Worm (Caenorhabditis elegans) whole organism, early embryonic: Measurements from ENCODE around the gene Y17G7B.17.

ENCODE experiments used
- B0310.2 ChIP-seq: sonication (generic microtip); optimal IDR thresholded peaks from 2 replicates; lab custom pipeline; 2016; ENCODE audit warnings: mild to moderate bottlenecking, missing genetic modification characterization, missing compliant biosample characterization
- F13C5.2 ChIP-seq: sonication (generic microtip); optimal IDR thresholded peaks from 2 replicates; lab custom pipeline; 2017; ENCODE audit warnings: mild to moderate bottlenecking, missing genetic modification characterization, inconsistent platforms, missing compliant biosample characterization
- aly-1 ChIP-seq: sonication (generic microtip); optimal IDR thresholded peaks from 2 replicates; lab custom pipeline; 2016; ENCODE audit warnings: missing genetic modification characterization, missing compliant biosample characterization
- ama-1 ChIP-seq: fragments of 150-350 bp; optimal IDR thresholded peaks from 2 replicates; lab custom pipeline; 2014
- ceh-13 ChIP-seq: fragments of 200-800 bp; sonication (Bioruptor generic); optimal IDR thresholded peaks from 2 replicates; lab custom pipeline; 2018; ENCODE audit warnings: mild to moderate bottlenecking, missing genetic modification characterization, missing compliant biosample characterization
- ceh-36 ChIP-seq: sonication (generic microtip); optimal IDR thresholded peaks from 2 replicates; lab custom pipeline; 2016; ENCODE audit warnings: missing genetic modification characterization, inconsistent platforms, missing compliant biosample characterization
- ets-7 ChIP-seq: sonication (generic microtip); optimal IDR thresholded peaks from 2 replicates; lab custom pipeline; 2016; ENCODE audit warnings: missing genotype, missing genetic modification characterization, missing compliant biosample characterization
- flt-1 ChIP-seq: fragments of 200-800 bp; sonication (Bioruptor generic); IDR thresholded peaks from 2 replicates; pipeline ENCODE4 v1.3.6; 2022; ENCODE audit warnings: missing genetic modification characterization, missing compliant biosample characterization
- hmbx-1 ChIP-seq: sonication (generic microtip); optimal IDR thresholded peaks from 2 replicates; lab custom pipeline; 2016; ENCODE audit warnings: mild to moderate bottlenecking, missing genetic modification characterization, missing compliant biosample characterization
- hmg-4 ChIP-seq: fragments of 200-800 bp; sonication (Bioruptor generic); optimal IDR thresholded peaks from 2 replicates; lab custom pipeline; 2018; ENCODE audit warnings: mild to moderate bottlenecking, missing genetic modification characterization, missing compliant biosample characterization
- hnd-1 ChIP-seq: sonication (generic microtip); optimal IDR thresholded peaks from 2 replicates; lab custom pipeline; 2016; ENCODE audit warnings: missing genetic modification characterization, missing compliant biosample characterization
- pes-1 ChIP-seq: fragments of 200-800 bp; sonication (Bioruptor generic); IDR thresholded peaks from 2 replicates; pipeline ENCODE4 v1.3.6; 2022; ENCODE audit warnings: missing genetic modification reagents, missing genetic modification characterization, missing compliant biosample characterization
- scrt-1 ChIP-seq: fragments of 200-800 bp; sonication (Bioruptor generic); IDR thresholded peaks from 2 replicates; pipeline ENCODE4 v1.3.6; 2022; ENCODE audit warnings: missing genetic modification characterization, missing compliant biosample characterization
- sea-1 ChIP-seq: fragments of 200-800 bp; sonication (Bioruptor generic); conservative IDR thresholded peaks from 2 replicates; pipeline ENCODE4 v1.3.6; 2022; ENCODE audit warnings: missing genetic modification characterization, missing compliant biosample characterization
- tbx-11 ChIP-seq: fragments of 200-800 bp; sonication (Bioruptor generic); IDR thresholded peaks from 2 replicates; pipeline ENCODE4 v1.3.6; 2022; ENCODE audit warnings: missing genetic modification characterization, missing compliant biosample characterization
- tbx-37 ChIP-seq: fragments of 200-800 bp; sonication (Bioruptor generic); conservative IDR thresholded peaks from 2 replicates; pipeline ENCODE4 v1.3.6; 2022; ENCODE audit warnings: missing genetic modification reagents, missing genetic modification characterization, missing compliant biosample characterization
- tra-4 ChIP-seq: sonication (generic microtip); optimal IDR thresholded peaks from 2 replicates; lab custom pipeline; 2017; ENCODE audit warnings: missing genetic modification characterization, missing compliant biosample characterization

The Y17G7B.17 gene

ce11 chrII:12052136-12052535 lies 47.7 kb downstream of the Y17G7B.17 start:
- TF ChIP-seq tbx-37 (GFP tag; lab: Robert Waterston, UW), result no peak
- TF ChIP-seq flt-1 (GFP tag; lab: Robert Waterston, UW), result no peak
- TF ChIP-seq scrt-1 (GFP tag; lab: Robert Waterston, UW), result no peak
- TF ChIP-seq ceh-13 (GFP tag; lab: Kevin White, UChicago), result no peak
- no peak for TF ChIP-seq B0310.2 (tag; lab: Kevin White, UChicago)
- TF ChIP-seq sea-1 (GFP tag; lab: Robert Waterston, UW), result no peak
- TF ChIP-seq hmg-4 (GFP tag; lab: Kevin White, UChicago), result no peak
- no peak for TF ChIP-seq pes-1 (GFP tag; lab: Robert Waterston, UW)
- TF ChIP-seq tbx-11 (GFP tag; lab: Robert Waterston, UW), result no peak
- no peak for TF ChIP-seq F13C5.2 (tag; lab: Kevin White, UChicago)
- no peak for TF ChIP-seq tra-4 (tag; lab: Kevin White, UChicago)
- TF ChIP-seq hnd-1, result no peak
- no peak for TF ChIP-seq ceh-36 (tag; lab: Kevin White, UChicago)
- no peak for TF ChIP-seq hmbx-1 (tag; lab: Kevin White, UChicago)
- no peak for TF ChIP-seq ama-1
- TF ChIP-seq aly-1 (tag; lab: Kevin White, UChicago), result no peak
- TF ChIP-seq ets-7 (tag; lab: Kevin White, UChicago), result no peak

- TF ChIP-seq hmbx-1 (tag; lab: Kevin White, UChicago) (no peak), aly-1 (tag; lab: Kevin White, UChicago) (no peak), scrt-1 (GFP tag; lab: Robert Waterston, UW) (no peak), sea-1 (GFP tag; lab: Robert Waterston, UW) (no peak)
These were observed 48.2 kb downstream of the Y17G7B.17 start for ce11 chrII:12051601-12052000.

ce11 chrII:12050607-12051006 lies 49.2 kb downstream of the Y17G7B.17 start:
- TF ChIP-seq ceh-36 (tag; lab: Kevin White, UChicago) (no peak), hmg-4 (GFP tag; lab: Kevin White, UChicago) (no peak), pes-1 (GFP tag; lab: Robert Waterston, UW) (no peak), sea-1 (GFP tag; lab: Robert Waterston, UW) (no peak), aly-1 (tag; lab: Kevin White, UChicago) (no peak), scrt-1 (GFP tag; lab: Robert Waterston, UW) (no peak), F13C5.2 (tag; lab: Kevin White, UChicago) (no peak), ceh-13 (GFP tag; lab: Kevin White, UChicago) (no peak)

ce11 chrII:12049281-12049680 lies 50.5 kb downstream of the Y17G7B.17 start, which contains the start of gene nadk-2:
TSS of gene nadk-2 (plus strand) at chrII:12049581.
- TF ChIP-seq tra-4 (tag; lab: Kevin White, UChicago) (no peak), ets-7 (tag; lab: Kevin White, UChicago) (no peak), tbx-37 (GFP tag; lab: Robert Waterston, UW) (no peak), pes-1 (GFP tag; lab: Robert Waterston, UW) (no peak), hmg-4 (GFP tag; lab: Kevin White, UChicago) (no peak), ceh-36 (tag; lab: Kevin White, UChicago) (no peak), B0310.2 (tag; lab: Kevin White, UChicago) (no peak), ceh-13 (GFP tag; lab: Kevin White, UChicago) (no peak), scrt-1 (GFP tag; lab: Robert Waterston, UW) (no peak)
